Fruit fly (Drosophila melanogaster) Kc167 (cell line): ENCODE data around the gene CG42272.

ENCODE experiments used
- h ChIP-seq: fragments of >200 bp; optimal IDR thresholded peaks from 3 replicates; lab custom pipeline; 2018; ENCODE audit warnings: missing external identifiers
- insv ChIP-seq: fragments of >200 bp; optimal IDR thresholded peaks from 3 replicates; lab custom pipeline; 2018; ENCODE audit warnings: missing external identifiers
- psq ChIP-seq: fragments of >200 bp; optimal IDR thresholded peaks from 2 replicates; lab custom pipeline; 2017; ENCODE audit warnings: missing external identifiers

- TF ChIP-seq psq (lab: Kevin White, UChicago) (no peak), h (no peak), insv (lab: Kevin White, UChicago) (no peak)
Observed at dm6 chr3L:5809642-5810279, 6.9 kb downstream of the CG42272 start.
